Worm (Caenorhabditis elegans): ENCODE results near the gene ehs-1.

The ehs-1 gene

ce11 chrII:5858322-5858721 is 37.8 kb downstream of the ehs-1 start, which contains the start of gene F55C12.4:
TSS of gene F55C12.4 (minus strand) at chrII:5858422.
- TF ChIP-seq unc-39 (tag; optimal IDR thresholded peaks at IDR 0.05) (no peak), sma-9 (GFP tag; optimal IDR thresholded peaks at IDR 0.05) (no peak), sma-9 (tag; optimal IDR thresholded peaks at IDR 0.05) (no peak), dmd-4 (tag; optimal IDR thresholded peaks at IDR 0.05) (no peak), zag-1 (tag; optimal IDR thresholded peaks at IDR 0.05) (no peak), nhr-77 (tag; optimal IDR thresholded peaks at IDR 0.05) (no peak), mdl-1 (tag; optimal IDR thresholded peaks at IDR 0.05) (no peak), mbf-1 (tag; optimal IDR thresholded peaks at IDR 0.05) (no peak), nhr-11 (tag; optimal IDR thresholded peaks at IDR 0.05) (no peak), unc-55 (GFP tag; optimal IDR thresholded peaks at IDR 0.05) (no peak), nhr-25 (tag; optimal IDR thresholded peaks at IDR 0.05) (no peak), ztf-4 (tag; optimal IDR thresholded peaks at IDR 0.05) (no peak), elt-3 (tag; optimal IDR thresholded peaks at IDR 0.05) (no peak), Y55F3AM.14 (GFP tag; optimal IDR thresholded peaks at IDR 0.05) (no peak)

- TF ChIP-seq egl-27 (tag; optimal IDR thresholded peaks at IDR 0.05) = no peak
Measured at ce11 chrII:5860621-5861020, 40.1 kb downstream of the ehs-1 start.

ce11 chrII:5863893-5864292 is 43.4 kb downstream of the ehs-1 start, which contains the start of gene tag-234:
TSS of gene tag-234 (plus strand) at chrII:5864193.
- TF ChIP-seq fos-1 (tag; optimal IDR thresholded peaks at IDR 0.05) (peak; percentile 50), skn-1 (tag; optimal IDR thresholded peaks at IDR 0.05) (no peak)

ce11 chrII:5865405-5866308 is 45.1 kb downstream of the ehs-1 start, which contains the start of gene F55C12.19:
TSS of gene F55C12.19 (plus strand) at chrII:5866139.
- TF ChIP-seq nhr-11 (tag; optimal IDR thresholded peaks at IDR 0.05) = no peak
- peak; percentile 89 for TF ChIP-seq fos-1 (tag; optimal IDR thresholded peaks at IDR 0.05)

ce11 chrII:5866920-5867319 is 46.4 kb downstream of the ehs-1 start:
- TF ChIP-seq alr-1 (tag; optimal IDR thresholded peaks at IDR 0.05) (no peak), sma-9 (GFP tag; optimal IDR thresholded peaks at IDR 0.05) (no peak), sma-9 (tag; optimal IDR thresholded peaks at IDR 0.05) (no peak), C34F6.9 (tag; optimal IDR thresholded peaks at IDR 0.05) (no peak), nhr-23 (tag; optimal IDR thresholded peaks at IDR 0.05) (no peak), nhr-10 (tag; optimal IDR thresholded peaks at IDR 0.05) (no peak), ztf-11 (tag; optimal IDR thresholded peaks at IDR 0.05) (no peak), elt-3 (tag; optimal IDR thresholded peaks at IDR 0.05) (no peak), lsy-2 (tag; optimal IDR thresholded peaks at IDR 0.05) (no peak), unc-55 (GFP tag; optimal IDR thresholded peaks at IDR 0.05) (no peak), nhr-237 (tag; optimal IDR thresholded peaks at IDR 0.05) (no peak), egl-27 (tag; optimal IDR thresholded peaks at IDR 0.05) (no peak), lin-11 (tag; optimal IDR thresholded peaks at IDR 0.05) (no peak), ztf-1 (GFP tag; conservative IDR thresholded peaks at IDR 0.05) (no peak), sma-3 (GFP tag; optimal IDR thresholded peaks at IDR 0.05) (no peak), mbf-1 (tag; optimal IDR thresholded peaks at IDR 0.05) (no peak), unc-62 (GFP tag; optimal IDR thresholded peaks at IDR 0.05) (no peak), nhr-21 (tag; optimal IDR thresholded peaks at IDR 0.05) (no peak), nhr-25 (tag; optimal IDR thresholded peaks at IDR 0.05) (no peak)

ce11 chrII:5871508-5871907 is 51.0 kb downstream of the ehs-1 start:
- TF ChIP-seq unc-62 (GFP tag; optimal IDR thresholded peaks at IDR 0.05) (no peak), mab-5 (tag; optimal IDR thresholded peaks at IDR 0.05) (peak; percentile 73), nhr-129 (tag; optimal IDR thresholded peaks at IDR 0.05) (peak; percentile 23), zag-1 (tag; optimal IDR thresholded peaks at IDR 0.05) (no peak), unc-55 (GFP tag; optimal IDR thresholded peaks at IDR 0.05) (peak; percentile 45), sma-9 (GFP tag; optimal IDR thresholded peaks at IDR 0.05) (peak; percentile 16), sma-9 (tag; optimal IDR thresholded peaks at IDR 0.05) (no peak), snpc-4 (tag; optimal IDR thresholded peaks at IDR 0.05) (no peak), nhr-77 (tag; optimal IDR thresholded peaks at IDR 0.05) (no peak), dmd-4 (tag; optimal IDR thresholded peaks at IDR 0.05) (no peak), gmeb-1 (tag; optimal IDR thresholded peaks at IDR 0.05) (no peak)

Measured in whole organism, L2 larva.